Worm (Caenorhabditis elegans): ENCODE results near the gene fat-1.

fat-1 gene

ce11 chrIV:13348592-13348991 lies 33.1 kb downstream of the fat-1 start, which contains the start of gene W02A2.12:
TSS of gene W02A2.12 (minus strand) at chrIV:13348831.
- TF ChIP-seq med-1 (GFP tag; optimal IDR thresholded peaks at IDR 0.05; ENCODE audit: insufficient read depth) (no peak), T22C8.4 (GFP tag; IDR thresholded peaks at IDR 0.05) (no peak), ref-1 (GFP tag; conservative IDR thresholded peaks at IDR 0.05) (no peak), ztf-23 (GFP tag; IDR thresholded peaks at IDR 0.05) (no peak), cog-1 (tag; optimal IDR thresholded peaks at IDR 0.05) (no peak), tab-1 (GFP tag; IDR thresholded peaks at IDR 0.05) (no peak), klf-2 (GFP tag; conservative IDR thresholded peaks at IDR 0.05) (no peak), ztf-29 (GFP tag; IDR thresholded peaks at IDR 0.05) (no peak), flt-1 (GFP tag; IDR thresholded peaks at IDR 0.05) (no peak)

ce11 chrIV:13353143-13353773 lies 37.8 kb downstream of the fat-1 start, which contains the start of the genes rec-8 and mex-5:
TSS of gene rec-8 (minus strand) at chrIV:13353193.
TSS of gene mex-5 (plus strand) at chrIV:13353723.
- no peak for TF ChIP-seq klf-2 (GFP tag; conservative IDR thresholded peaks at IDR 0.05)
- no peak for TF ChIP-seq T22C8.4 (GFP tag; IDR thresholded peaks at IDR 0.05)
- TF ChIP-seq ref-1 (GFP tag; conservative IDR thresholded peaks at IDR 0.05): no peak
- no peak for TF ChIP-seq med-1 (GFP tag; optimal IDR thresholded peaks at IDR 0.05; ENCODE audit: insufficient read depth)
- no peak for TF ChIP-seq ztf-23 (GFP tag; IDR thresholded peaks at IDR 0.05)
- TF ChIP-seq tab-1 (GFP tag; IDR thresholded peaks at IDR 0.05): no peak
- no peak for TF ChIP-seq flt-1 (GFP tag; IDR thresholded peaks at IDR 0.05)
- no peak for TF ChIP-seq cog-1 (tag; optimal IDR thresholded peaks at IDR 0.05)
- no peak for TF ChIP-seq ztf-29 (GFP tag; IDR thresholded peaks at IDR 0.05)

DNA sequence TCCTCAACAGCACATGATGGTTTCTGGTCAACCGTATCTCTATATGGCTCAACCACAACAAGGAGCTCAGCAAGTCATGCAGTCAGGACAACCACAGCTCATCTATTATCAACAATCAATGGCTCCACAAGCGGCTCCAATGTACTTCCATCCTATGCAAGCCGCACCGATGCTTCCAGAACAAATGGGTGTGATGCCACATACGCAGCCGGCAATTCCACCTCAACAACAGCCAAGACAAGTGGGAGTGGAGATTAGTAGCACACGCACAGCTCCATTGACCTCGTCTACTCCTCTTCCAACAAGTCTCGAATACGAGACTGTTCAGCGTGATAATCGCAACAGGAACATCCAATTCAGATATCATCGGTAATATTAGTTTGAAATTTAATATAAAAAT lies 38.6 kb downstream of the fat-1 start:
- TF ChIP-seq flt-1 (GFP tag; IDR thresholded peaks at IDR 0.05): no peak
- no peak for TF ChIP-seq ztf-23 (GFP tag; IDR thresholded peaks at IDR 0.05)
- no peak for TF ChIP-seq cog-1 (tag; optimal IDR thresholded peaks at IDR 0.05)
- TF ChIP-seq tab-1 (GFP tag; IDR thresholded peaks at IDR 0.05): no peak
- no peak for TF ChIP-seq T22C8.4 (GFP tag; IDR thresholded peaks at IDR 0.05)
- no peak for TF ChIP-seq ztf-29 (GFP tag; IDR thresholded peaks at IDR 0.05)
- TF ChIP-seq klf-2 (GFP tag; conservative IDR thresholded peaks at IDR 0.05): no peak
- no peak for TF ChIP-seq med-1 (GFP tag; optimal IDR thresholded peaks at IDR 0.05; ENCODE audit: insufficient read depth)
- TF ChIP-seq ref-1 (GFP tag; conservative IDR thresholded peaks at IDR 0.05): no peak

DNA sequence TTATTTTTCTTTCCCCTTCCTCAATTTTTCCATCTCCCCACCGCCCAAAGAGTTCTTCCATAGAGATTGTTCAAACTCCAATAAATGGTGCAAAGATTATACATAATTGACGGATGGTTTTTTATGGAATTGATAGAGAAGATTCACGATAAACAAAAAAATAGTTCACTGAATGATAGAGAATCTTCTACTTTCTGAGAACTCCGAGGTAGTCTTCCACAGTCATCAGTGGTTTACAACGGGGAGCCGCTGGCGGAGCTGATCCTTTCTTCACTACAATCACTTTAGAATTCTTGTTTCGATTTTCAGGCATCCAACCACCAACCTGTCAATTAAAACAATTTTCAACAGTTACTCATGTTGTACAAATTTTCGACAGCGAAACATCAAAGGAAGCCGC lies 40.6 kb downstream of the fat-1 start:
- TF ChIP-seq klf-2 (GFP tag; conservative IDR thresholded peaks at IDR 0.05): no peak
- no peak for TF ChIP-seq med-1 (GFP tag; optimal IDR thresholded peaks at IDR 0.05; ENCODE audit: insufficient read depth)
- no peak for TF ChIP-seq ztf-23 (GFP tag; IDR thresholded peaks at IDR 0.05)
- no peak for TF ChIP-seq tab-1 (GFP tag; IDR thresholded peaks at IDR 0.05)
- TF ChIP-seq T22C8.4 (GFP tag; IDR thresholded peaks at IDR 0.05): no peak
- TF ChIP-seq ztf-29 (GFP tag; IDR thresholded peaks at IDR 0.05): no peak
- TF ChIP-seq flt-1 (GFP tag; IDR thresholded peaks at IDR 0.05): no peak
- no peak for TF ChIP-seq cog-1 (tag; optimal IDR thresholded peaks at IDR 0.05)
- no peak for TF ChIP-seq ref-1 (GFP tag; conservative IDR thresholded peaks at IDR 0.05)

ce11 chrIV:13358488-13358887 lies 43.0 kb downstream of the fat-1 start, which contains the start of gene W02A2.8:
TSS of gene W02A2.8 (minus strand) at chrIV:13358588.
- TF ChIP-seq ztf-29 (GFP tag; IDR thresholded peaks at IDR 0.05): no peak
- no peak for TF ChIP-seq med-1 (GFP tag; optimal IDR thresholded peaks at IDR 0.05; ENCODE audit: insufficient read depth)
- TF ChIP-seq cog-1 (tag; optimal IDR thresholded peaks at IDR 0.05): no peak
- TF ChIP-seq T22C8.4 (GFP tag; IDR thresholded peaks at IDR 0.05): no peak
- no peak for TF ChIP-seq flt-1 (GFP tag; IDR thresholded peaks at IDR 0.05)
- no peak for TF ChIP-seq klf-2 (GFP tag; conservative IDR thresholded peaks at IDR 0.05)
- no peak for TF ChIP-seq tab-1 (GFP tag; IDR thresholded peaks at IDR 0.05)
- TF ChIP-seq ref-1 (GFP tag; conservative IDR thresholded peaks at IDR 0.05): no peak
- TF ChIP-seq ztf-23 (GFP tag; IDR thresholded peaks at IDR 0.05): no peak

DNA sequence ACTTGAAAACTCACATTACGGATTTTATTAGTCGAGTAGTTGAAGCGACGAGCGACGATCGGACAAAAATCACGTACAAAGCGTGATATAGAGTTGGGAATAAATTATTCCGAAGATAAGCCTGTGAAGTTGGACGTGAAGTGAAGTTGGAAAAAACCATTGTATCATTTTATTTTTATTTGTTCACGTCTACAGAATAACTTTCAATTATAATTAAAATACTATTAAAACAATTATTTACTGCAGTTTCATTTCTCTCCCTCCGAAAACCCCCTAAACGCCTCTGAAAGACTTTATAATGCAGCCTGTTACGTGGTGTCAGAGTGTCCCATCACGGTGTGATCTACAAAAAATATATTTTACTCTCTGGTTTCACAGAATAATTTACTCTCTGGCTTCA lies 44.7 kb downstream of the fat-1 start, which contains the start of gene Y62E10A.3:
Gene Y62E10A.3, minus strand, starts transcription at position 101 of the 400 bp plus-strand sequence.
- TF ChIP-seq flt-1 (GFP tag; IDR thresholded peaks at IDR 0.05) (no peak), klf-2 (GFP tag; conservative IDR thresholded peaks at IDR 0.05) (no peak), ztf-23 (GFP tag; IDR thresholded peaks at IDR 0.05) (no peak), ref-1 (GFP tag; conservative IDR thresholded peaks at IDR 0.05) (no peak), ztf-29 (GFP tag; IDR thresholded peaks at IDR 0.05) (no peak), T22C8.4 (GFP tag; IDR thresholded peaks at IDR 0.05) (no peak)

DNA sequence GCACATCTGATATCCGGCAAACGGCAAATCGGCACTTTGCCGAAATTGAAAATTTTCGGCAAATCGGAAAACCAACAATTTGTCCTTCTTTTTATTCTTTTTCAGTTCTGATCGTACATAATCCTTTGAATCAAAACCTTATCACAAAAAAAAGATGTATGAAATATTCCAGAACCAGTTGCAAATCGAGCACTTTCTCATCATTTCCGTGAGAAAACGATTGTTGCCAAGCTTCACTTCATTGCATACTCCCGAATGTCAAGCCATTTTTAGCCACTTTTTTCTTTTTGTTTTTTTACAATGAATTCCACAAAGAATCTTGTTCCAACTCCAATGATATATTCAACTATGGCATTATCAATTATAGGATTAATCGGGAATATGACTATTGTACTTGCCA lies 49.4 kb downstream of the fat-1 start, which contains the start of gene srsx-25:
Gene srsx-25, plus strand, starts transcription at position 301 of the 400 bp plus-strand sequence.
- TF ChIP-seq klf-2 (GFP tag; conservative IDR thresholded peaks at IDR 0.05): no peak
- TF ChIP-seq tab-1 (GFP tag; IDR thresholded peaks at IDR 0.05): no peak
- no peak for TF ChIP-seq ztf-23 (GFP tag; IDR thresholded peaks at IDR 0.05)
- TF ChIP-seq cog-1 (tag; optimal IDR thresholded peaks at IDR 0.05): no peak
- no peak for TF ChIP-seq med-1 (GFP tag; optimal IDR thresholded peaks at IDR 0.05; ENCODE audit: insufficient read depth)
- no peak for TF ChIP-seq ztf-29 (GFP tag; IDR thresholded peaks at IDR 0.05)
- no peak for TF ChIP-seq T22C8.4 (GFP tag; IDR thresholded peaks at IDR 0.05)
- no peak for TF ChIP-seq ref-1 (GFP tag; conservative IDR thresholded peaks at IDR 0.05)
- no peak for TF ChIP-seq flt-1 (GFP tag; IDR thresholded peaks at IDR 0.05)

All from whole organism, midembryonic.